Fruit fly (Drosophila melanogaster): Measurements from ENCODE around the gene CG12496.
A peak's percentile ranks its signal among the peaks of the same experiment; 100 is the strongest.

The CG12496 gene

DNA sequence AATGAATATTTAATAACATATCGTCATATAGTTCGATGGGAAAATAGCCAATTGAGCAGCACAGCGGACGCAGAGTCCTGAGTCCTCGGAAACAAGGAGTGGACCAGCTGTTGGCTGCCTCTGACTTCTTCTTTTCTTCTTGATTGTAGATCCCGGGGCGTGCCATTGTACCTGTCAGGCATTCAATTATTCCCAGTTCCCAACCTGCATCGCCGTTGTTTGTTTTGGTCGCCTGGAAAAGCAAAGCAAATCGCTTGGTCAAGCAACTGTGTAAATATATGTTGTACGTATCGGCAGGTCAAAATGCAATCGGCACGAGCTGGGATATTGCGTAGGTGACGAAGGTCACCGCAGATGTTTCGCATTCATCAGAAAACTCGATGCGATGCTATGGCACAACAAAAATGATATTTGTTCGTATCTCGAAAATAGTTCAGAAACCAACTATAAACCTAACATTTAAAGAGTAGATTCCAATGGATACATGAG is 2.0 kb downstream of the CG12496 start:
- no peak for TF ChIP-seq CG6792 (GFP tag; optimal IDR thresholded peaks at IDR 0.05)

DNA sequence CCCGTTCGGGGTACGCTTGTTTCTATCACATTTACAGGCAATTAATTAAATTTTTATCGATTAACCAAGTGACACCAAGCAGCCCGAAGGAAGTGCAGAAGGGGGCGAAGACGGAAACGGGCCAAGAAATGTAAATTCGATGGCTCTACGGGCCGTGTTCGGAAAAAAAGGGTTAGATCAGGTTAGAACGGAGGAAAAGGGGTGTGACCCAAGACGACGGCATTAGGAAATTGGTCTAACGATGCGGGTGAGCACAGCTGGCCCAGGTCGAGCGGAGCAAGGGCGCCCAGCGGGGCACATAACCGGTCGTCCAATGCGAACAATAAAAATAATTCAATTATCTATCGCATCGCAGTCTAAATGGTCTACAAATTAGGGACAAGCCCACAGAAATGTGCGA is 11.3 kb downstream of the CG12496 start:
- TF ChIP-seq fkh (GFP tag; optimal IDR thresholded peaks at IDR 0.05) (no peak), CG3032 (tag; optimal IDR thresholded peaks at IDR 0.05) (no peak), Eip75B (GFP tag; optimal IDR thresholded peaks at IDR 0.05) (no peak), ss (GFP tag; optimal IDR thresholded peaks at IDR 0.05) (no peak), CG10631 (GFP tag; optimal IDR thresholded peaks at IDR 0.05) (no peak), vri (GFP tag; optimal IDR thresholded peaks at IDR 0.05) (no peak)

DNA sequence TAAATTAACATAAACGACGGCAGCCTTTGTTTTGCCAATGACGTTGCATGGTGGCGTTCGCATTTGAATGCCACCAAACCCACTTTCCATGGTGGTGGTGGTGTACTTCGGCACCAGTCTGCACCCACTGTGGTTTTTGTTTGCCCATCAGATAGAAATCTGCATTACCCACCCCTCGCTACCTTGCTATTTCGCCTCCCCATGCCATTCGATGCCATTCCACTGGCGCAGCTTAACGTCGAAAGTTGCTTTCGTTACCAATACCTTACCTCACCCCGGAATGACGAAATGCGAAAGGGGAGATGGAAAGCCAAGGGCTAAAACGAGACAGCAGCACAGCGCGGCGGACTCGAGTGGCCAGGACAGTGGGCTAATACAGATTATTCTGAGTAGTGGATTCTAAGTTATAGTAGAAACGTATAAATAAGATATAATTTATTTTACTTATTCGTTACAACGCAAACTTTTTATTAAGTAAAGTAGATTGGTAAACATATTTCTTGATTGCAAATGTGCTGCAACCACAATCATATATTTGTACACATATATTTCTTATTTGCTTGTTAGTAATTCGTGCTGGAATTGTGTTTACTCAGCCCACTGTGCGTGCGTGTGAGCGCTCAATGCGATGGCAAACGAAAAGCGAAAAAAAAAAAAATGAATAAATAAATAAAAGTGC is 14.4 kb downstream of the CG12496 start:
- peak; percentile 16 for TF ChIP-seq cyc (GFP tag; optimal IDR thresholded peaks at IDR 0.05)
- peak; percentile 40 for TF ChIP-seq pdm3 (GFP tag; optimal IDR thresholded peaks at IDR 0.05)
- peak; percentile 61 for TF ChIP-seq OdsH (GFP tag; optimal IDR thresholded peaks at IDR 0.05)
- TF ChIP-seq CG6854 (GFP tag; optimal IDR thresholded peaks at IDR 0.05), result no peak
- TF ChIP-seq CG3919 (GFP tag; optimal IDR thresholded peaks at IDR 0.05), result peak; percentile 42
- TF ChIP-seq CG9139 (GFP tag; optimal IDR thresholded peaks at IDR 0.05), result no peak
- TF ChIP-seq CG8632 (GFP tag; optimal IDR thresholded peaks at IDR 0.05), result peak; percentile 24
- peak; percentile 50; the same call in 1 of the 2 replicates for TF ChIP-seq CG15336 (GFP tag; IDR thresholded peaks at IDR 0.05)
- TF ChIP-seq CG10631 (GFP tag; optimal IDR thresholded peaks at IDR 0.05), result peak; percentile 44
- TF ChIP-seq CG16779 (tag; optimal IDR thresholded peaks at IDR 0.05), result peak; percentile 13
- no peak for TF ChIP-seq Hr38 (GFP tag; optimal IDR thresholded peaks at IDR 0.05)
- TF ChIP-seq Ets21C (GFP tag; optimal IDR thresholded peaks at IDR 0.05), result peak; percentile 22
- TF ChIP-seq CG3032 (tag; optimal IDR thresholded peaks at IDR 0.05), result peak; percentile 50
- peak; percentile 47 for TF ChIP-seq lz (GFP tag; optimal IDR thresholded peaks at IDR 0.05)
- no peak for TF ChIP-seq CG4318 (GFP tag; optimal IDR thresholded peaks at IDR 0.05)
- TF ChIP-seq salr (GFP tag; optimal IDR thresholded peaks at IDR 0.05), result peak in 1 of 2 experiments; percentile 15
- TF ChIP-seq Met (GFP tag; optimal IDR thresholded peaks at IDR 0.05), result peak; percentile 62
- peak; percentile 50 for TF ChIP-seq Smox (GFP tag; optimal IDR thresholded peaks at IDR 0.05)
- peak; percentile 31 for TF ChIP-seq vri (GFP tag; optimal IDR thresholded peaks at IDR 0.05)
- TF ChIP-seq Hr4 (GFP tag; optimal IDR thresholded peaks at IDR 0.05), result peak; percentile 52
- peak; percentile 79 for TF ChIP-seq svp (GFP tag)
- TF ChIP-seq net (GFP tag; optimal IDR thresholded peaks at IDR 0.05), result peak; percentile 35
- TF ChIP-seq Blimp-1 (GFP tag; optimal IDR thresholded peaks at IDR 0.05), result no peak
- peak; percentile 29 for TF ChIP-seq Hr39 (GFP tag; optimal IDR thresholded peaks at IDR 0.05)
- TF ChIP-seq CG6808 (GFP tag; optimal IDR thresholded peaks at IDR 0.05), result peak; percentile 36
- TF ChIP-seq CG11294 (GFP tag; IDR thresholded peaks at IDR 0.05), result no peak
- TF ChIP-seq spab (GFP tag; optimal IDR thresholded peaks at IDR 0.05), result peak; percentile 20
- TF ChIP-seq topi (GFP tag; optimal IDR thresholded peaks at IDR 0.05), result peak; percentile 48
- peak; percentile 59 for TF ChIP-seq achi (GFP tag; optimal IDR thresholded peaks at IDR 0.05)
- peak; percentile 66; the same call in 1 of the 3 replicates for TF ChIP-seq CG8119 (GFP tag; IDR thresholded peaks at IDR 0.05)
- peak; percentile 3 for TF ChIP-seq dac (GFP tag; optimal IDR thresholded peaks at IDR 0.05)
- TF ChIP-seq CG6276 (GFP tag; optimal IDR thresholded peaks at IDR 0.05), result peak; percentile 10
- TF ChIP-seq esn (GFP tag; optimal IDR thresholded peaks at IDR 0.05), result peak; percentile 64
- TF ChIP-seq CG31627 (GFP tag; optimal IDR thresholded peaks at IDR 0.05), result peak; percentile 34
- TF ChIP-seq CG8319 (GFP tag; optimal IDR thresholded peaks at IDR 0.05), result no peak
- peak; percentile 40 for TF ChIP-seq Sox14 (GFP tag; optimal IDR thresholded peaks at IDR 0.05)
- 0 out of 3 replicates have a peak, but pooled peaks have one; percentile 25 for TF ChIP-seq CG6163 (GFP tag; IDR thresholded peaks at IDR 0.05)
- TF ChIP-seq dsx (GFP tag; optimal IDR thresholded peaks at IDR 0.05; ENCODE audit: poor library complexity, severe bottlenecking), result peak; percentile 21
- no peak for TF ChIP-seq Gug (GFP tag; IDR thresholded peaks at IDR 0.05)
- no peak for TF ChIP-seq Eip93F (GFP tag; optimal IDR thresholded peaks at IDR 0.05)
- TF ChIP-seq CG1621 (tag; optimal IDR thresholded peaks at IDR 0.05), result peak; percentile 20
- TF ChIP-seq eg (GFP tag; IDR thresholded peaks at IDR 0.05), result peak; percentile 14; the same call in 1 of the 3 replicates

All from whole organism, prepupa.